Worm (Caenorhabditis elegans) whole organism, early embryonic: ENCODE results near the gene sru-37.

ENCODE experiments used
- aly-1 ChIP-seq: sonication (generic microtip); optimal IDR thresholded peaks from 2 replicates; lab custom pipeline; 2016; ENCODE audit warnings: missing genetic modification characterization, missing compliant biosample characterization
- ama-1 ChIP-seq: fragments of 150-350 bp; optimal IDR thresholded peaks from 2 replicates; lab custom pipeline; 2014
- hmg-4 ChIP-seq: fragments of 200-800 bp; sonication (Bioruptor generic); optimal IDR thresholded peaks from 2 replicates; lab custom pipeline; 2018; ENCODE audit warnings: mild to moderate bottlenecking, missing genetic modification characterization, missing compliant biosample characterization
- hnd-1 ChIP-seq: sonication (generic microtip); optimal IDR thresholded peaks from 2 replicates; lab custom pipeline; 2016; ENCODE audit warnings: missing genetic modification characterization, missing compliant biosample characterization

DNA sequence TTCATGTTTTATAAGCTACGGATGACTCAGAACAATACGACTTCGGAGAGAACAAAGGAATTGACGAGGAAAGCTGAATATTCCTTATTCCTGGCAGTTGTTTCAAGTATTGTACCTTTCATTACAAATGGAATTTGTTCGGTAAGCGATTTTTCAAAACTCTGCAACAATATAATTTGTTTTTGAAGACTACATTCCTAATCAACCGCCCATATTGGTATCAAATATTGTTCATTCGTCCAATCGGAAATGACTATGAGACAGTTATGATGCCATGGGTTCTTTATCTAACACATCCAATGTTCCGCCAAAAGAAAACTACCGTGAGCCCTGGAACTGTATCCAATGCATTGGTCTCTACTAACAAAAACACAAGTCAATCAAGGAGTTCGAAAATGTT is 7.0 kb downstream of the sru-37 start:
- no peak for TF ChIP-seq hmg-4
- no peak for TF ChIP-seq aly-1
- no peak for TF ChIP-seq hnd-1
- TF ChIP-seq ama-1 (lab: Kevin White, UChicago): no peak
